Worm (Caenorhabditis elegans) whole organism, L2 larva: ENCODE data around the gene clec-173.

ENCODE experiments used
- R02D3.7 ChIP-seq: fragments of 150-350 bp; optimal IDR thresholded peaks from 2 replicates; lab custom pipeline; 2014; ENCODE audit warnings: missing biosample characterization, missing genetic modification characterization
- ZK546.5 ChIP-seq: sonication (generic microtip); optimal IDR thresholded peaks from 2 replicates; lab custom pipeline; 2017; ENCODE audit warnings: missing biosample characterization, missing genetic modification characterization
- ama-1 ChIP-seq: fragments of 150-350 bp; optimal IDR thresholded peaks from 2 replicates; lab custom pipeline; 2018; ENCODE audit warnings: inconsistent platforms
- egl-27 ChIP-seq: sonication (generic microtip); optimal IDR thresholded peaks from 3 replicates; lab custom pipeline; 2017; ENCODE audit warnings: missing biosample characterization, missing genetic modification reagents, missing genetic modification characterization
- lin-13 ChIP-seq: fragments of 150-350 bp; optimal IDR thresholded peaks from 2 replicates; lab custom pipeline; 2014; ENCODE audit warnings: missing biosample characterization, missing genetic modification reagents, missing genetic modification characterization
- nhr-11 ChIP-seq: fragments of 150-350 bp; optimal IDR thresholded peaks from 2 replicates; lab custom pipeline; 2014; ENCODE audit warnings: missing biosample characterization, missing genetic modification characterization
- nhr-23 ChIP-seq: fragments of 150-350 bp; optimal IDR thresholded peaks from 2 replicates; lab custom pipeline; 2014; ENCODE audit warnings: missing biosample characterization, missing genetic modification reagents, missing genetic modification characterization
- nhr-6 ChIP-seq: fragments of 150-350 bp; optimal IDR thresholded peaks from 2 replicates; lab custom pipeline; 2014; ENCODE audit warnings: missing biosample characterization, missing genetic modification characterization
- sem-4 ChIP-seq: fragments of 150-350 bp; optimal IDR thresholded peaks from 2 replicates; lab custom pipeline; 2014; ENCODE audit warnings: missing biosample characterization, missing genetic modification reagents, missing genetic modification characterization
- unc-39 ChIP-seq: fragments of 150-350 bp; optimal IDR thresholded peaks from 2 replicates; lab custom pipeline; 2014; ENCODE audit warnings: missing biosample characterization, missing genetic modification characterization
- ztf-4 ChIP-seq: fragments of 150-350 bp; optimal IDR thresholded peaks from 2 replicates; lab custom pipeline; 2014; ENCODE audit warnings: missing biosample characterization, missing genetic modification characterization

DNA sequence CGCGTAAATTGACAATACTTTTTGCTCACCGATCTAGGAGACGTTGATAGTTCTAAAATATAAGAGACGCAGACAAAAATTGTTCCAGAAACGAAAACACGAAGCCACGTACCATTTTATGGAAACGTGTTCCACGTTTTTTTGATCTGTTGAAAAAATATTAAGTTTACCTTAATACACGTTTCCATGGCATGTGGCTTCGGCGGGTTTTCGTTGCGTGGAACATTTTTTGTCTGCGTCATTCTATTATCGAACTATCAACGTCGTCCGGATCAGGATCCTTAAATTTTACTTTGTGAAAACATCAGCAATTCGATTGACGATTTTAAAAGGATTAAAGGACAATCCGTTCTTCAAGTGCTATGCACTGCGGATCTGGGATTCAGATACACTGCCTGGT lies 1.8 kb downstream of the clec-173 start, which contains the start of gene T26C12.2:
- no peak for TF ChIP-seq ama-1 (lab: Kevin White, UChicago)
- no peak for TF ChIP-seq nhr-11 (tag; lab: Kevin White, UChicago)
- no peak for TF ChIP-seq ZK546.5 (tag; lab: Kevin White, UChicago)
- no peak for TF ChIP-seq R02D3.7 (tag; lab: Kevin White, UChicago)
- no peak for TF ChIP-seq lin-13 (GFP tag; lab: Kevin White, UChicago)
- no peak for TF ChIP-seq sem-4 (tag; lab: Kevin White, UChicago)
- no peak for TF ChIP-seq egl-27 (tag; lab: Kevin White, UChicago)
- no peak for TF ChIP-seq ztf-4 (tag; lab: Kevin White, UChicago)
- no peak for TF ChIP-seq unc-39 (tag; lab: Kevin White, UChicago)
- no peak for TF ChIP-seq nhr-6 (tag; lab: Kevin White, UChicago)
- TF ChIP-seq nhr-23 = no peak
